Worm (Caenorhabditis elegans) whole organism, mixed stage, embryonic: Measurements from ENCODE around the gene txt-5.

ENCODE experiments used
- flh-1 ChIP-seq: fragments of 200-800 bp; sonication (Bioruptor generic); optimal IDR thresholded peaks from 2 replicates; lab custom pipeline; 2018; ENCODE audit warnings: mild to moderate bottlenecking, missing genetic modification characterization, moderate library complexity, missing compliant biosample characterization
- hlh-1 ChIP-seq: fragments of 150-350 bp; optimal IDR thresholded peaks from 2 replicates; lab custom pipeline; 2014; ENCODE audit warnings: missing biosample characterization, missing genetic modification reagents, missing genetic modification characterization
- lin-13 ChIP-seq: fragments of 150-350 bp; optimal IDR thresholded peaks from 2 replicates; lab custom pipeline; 2014; ENCODE audit warnings: missing biosample characterization, missing genetic modification characterization
- lsy-2 ChIP-seq: fragments of 150-350 bp; optimal IDR thresholded peaks from 2 replicates; lab custom pipeline; 2014; ENCODE audit warnings: missing biosample characterization, missing genetic modification characterization
- mab-5 ChIP-seq: fragments of 150-350 bp; optimal IDR thresholded peaks from 2 replicates; lab custom pipeline; 2014; ENCODE audit warnings: missing biosample characterization, missing genetic modification characterization
- nhr-28 ChIP-seq: fragments of 150-350 bp; optimal IDR thresholded peaks from 2 replicates; lab custom pipeline; 2014; ENCODE audit warnings: missing biosample characterization, missing genetic modification characterization
- unc-120 ChIP-seq: sonication (generic microtip); optimal IDR thresholded peaks from 2 replicates; lab custom pipeline; 2017; ENCODE audit warnings: missing genetic modification characterization, missing compliant biosample characterization; ENCODE audit not compliant: poor library complexity, severe bottlenecking
- unc-39 ChIP-seq: fragments of 150-350 bp; optimal IDR thresholded peaks from 2 replicates; lab custom pipeline; 2014; ENCODE audit warnings: missing biosample characterization, missing genetic modification characterization
- unc-62 ChIP-seq: fragments of 150-350 bp; optimal IDR thresholded peaks from 2 replicates; lab custom pipeline; 2014; ENCODE audit warnings: missing biosample characterization, missing genetic modification reagents, missing genetic modification characterization
- ztf-11 ChIP-seq: fragments of 150-350 bp; optimal IDR thresholded peaks from 2 replicates; lab custom pipeline; 2014; ENCODE audit warnings: missing biosample characterization, missing genetic modification characterization

ce11 chrV:7870707-7871106, 33.8 kb upstream of the txt-5 start, which contains the start of gene nipi-4:
- TF ChIP-seq ztf-11 (tag; lab: Kevin White, UChicago): no peak
- no peak for TF ChIP-seq lin-13 (tag; lab: Kevin White, UChicago)
- TF ChIP-seq mab-5 (tag; lab: Kevin White, UChicago): no peak
- TF ChIP-seq lsy-2: no peak
- TF ChIP-seq unc-62: no peak
- TF ChIP-seq unc-120 (tag; lab: Kevin White, UChicago): no peak
- TF ChIP-seq unc-39 (tag; lab: Kevin White, UChicago): no peak
- TF ChIP-seq nhr-28 (tag; lab: Kevin White, UChicago): no peak
- TF ChIP-seq hlh-1 (tag; lab: Kevin White, UChicago): no peak
- TF ChIP-seq flh-1 (GFP tag; lab: Kevin White, UChicago): no peak
